Fruit fly (Drosophila melanogaster): ENCODE data around the gene hydra.

DNA sequence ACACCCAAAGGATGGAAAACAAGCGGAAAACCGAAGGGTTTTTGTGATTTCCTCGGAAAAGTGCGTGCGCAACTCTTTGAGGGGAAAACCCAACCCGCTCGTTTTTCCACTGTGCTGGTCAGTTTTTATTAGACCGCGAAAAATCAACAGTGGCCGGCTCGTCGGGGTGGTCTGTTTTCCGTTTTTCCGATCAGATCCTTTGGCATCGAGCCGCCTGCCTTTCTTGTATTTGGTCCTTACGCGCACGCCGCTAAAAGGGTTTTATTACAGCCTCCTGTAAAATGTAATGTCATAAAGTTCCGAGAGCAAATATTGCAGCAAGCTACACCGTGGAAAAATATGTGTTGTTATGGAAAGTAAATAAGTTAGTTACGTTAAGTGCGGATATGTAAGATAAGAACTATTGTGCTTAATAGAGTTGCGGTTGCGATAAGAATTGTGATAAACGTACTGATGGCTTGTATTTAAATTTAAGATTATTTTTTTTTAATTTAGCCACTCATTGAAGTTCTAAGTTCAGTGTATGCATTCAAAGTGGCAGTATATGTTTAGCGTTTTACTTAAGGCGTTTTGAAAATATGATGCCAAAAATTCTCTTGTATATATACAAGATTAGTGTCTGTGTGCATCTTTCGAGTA is 13.8 kb downstream of the hydra start:
- TF ChIP-seq ttk (optimal IDR thresholded peaks at IDR 0.05) (no peak), psq (optimal IDR thresholded peaks at IDR 0.05) (no peak), h (optimal IDR thresholded peaks at IDR 0.05) (no peak), insv (optimal IDR thresholded peaks at IDR 0.05) (no peak), Myc (optimal IDR thresholded peaks at IDR 0.05) (no peak)

All from Kc167 (cell line).